Fruit fly (Drosophila melanogaster): ENCODE data around the gene CG3842.
A peak's percentile ranks its signal among the peaks of the same experiment; 100 is the strongest.

CG3842 gene

DNA sequence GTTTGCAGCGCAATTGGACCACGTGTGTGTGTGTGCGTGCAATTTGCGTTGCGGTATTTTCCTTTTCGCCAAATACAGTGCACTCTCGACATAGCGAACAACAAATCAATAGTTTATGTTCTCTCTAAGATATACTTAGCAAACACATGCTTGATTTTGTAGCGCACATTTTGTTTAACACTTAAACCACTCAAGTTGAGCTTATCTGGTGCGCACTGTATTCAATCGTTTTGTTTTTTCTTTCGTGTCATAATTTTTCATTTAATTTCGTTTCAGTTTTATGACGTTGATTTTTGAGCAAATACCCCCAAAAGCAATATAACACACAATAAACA, 28.8 kb downstream of the CG3842 start (continued):
- TF ChIP-seq CG4404 (GFP tag; IDR thresholded peaks at IDR 0.05): peak; percentile 72
- TF ChIP-seq CG11723 (GFP tag; optimal IDR thresholded peaks at IDR 0.05): peak; percentile 59
- TF ChIP-seq Usf (GFP tag; optimal IDR thresholded peaks at IDR 0.05): peak; percentile 62
- TF ChIP-seq Hey (tag; optimal IDR thresholded peaks at IDR 0.05): peak; percentile 70
- peak; percentile 49 for TF ChIP-seq CG4282 (GFP tag; optimal IDR thresholded peaks at IDR 0.05)

DNA sequence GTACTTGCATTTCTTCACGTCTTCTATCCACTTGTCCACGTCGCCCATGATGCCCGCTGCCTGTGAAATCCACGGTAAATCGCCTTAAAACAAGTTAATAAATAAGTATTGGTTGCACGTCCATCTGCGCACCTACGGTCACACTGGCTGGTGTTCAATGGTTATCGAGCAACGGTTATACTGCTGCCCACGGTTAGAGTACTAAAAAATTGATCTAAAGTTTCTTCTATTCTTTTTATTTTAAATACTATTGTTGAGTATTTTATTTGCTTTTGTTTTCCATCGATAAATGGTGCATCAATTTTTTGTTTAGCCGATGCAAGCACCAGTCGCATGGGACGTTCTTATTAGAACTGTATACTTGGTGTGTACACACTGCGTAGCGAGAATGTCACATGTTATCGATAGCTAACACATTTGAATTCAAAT, 35.2 kb downstream of the CG3842 start, which contains the start of gene PpV:
Gene PpV (minus strand): TSS at position 147 of the 429 bp plus-strand sequence.
- TF ChIP-seq nerfin-2 (GFP tag; IDR thresholded peaks at IDR 0.05; ENCODE audit: partially characterized antibody) (no peak), Adf1 (GFP tag; IDR thresholded peaks at IDR 0.05) (no peak), peb (GFP tag; IDR thresholded peaks at IDR 0.05) (no peak), gsb-n (tag; optimal IDR thresholded peaks at IDR 0.05) (no peak), CG9727 (GFP tag; optimal IDR thresholded peaks at IDR 0.05) (no peak), Atf-2 (GFP tag; optimal IDR thresholded peaks at IDR 0.05) (no peak), CG11504 (tag; optimal IDR thresholded peaks at IDR 0.05) (peak; percentile 32), danr (GFP tag; IDR thresholded peaks at IDR 0.05) (no peak), CG18011 (GFP tag; optimal IDR thresholded peaks at IDR 0.05) (no peak), slp2 (GFP tag; optimal IDR thresholded peaks at IDR 0.05) (no peak), CG32532 (GFP tag; IDR thresholded peaks at IDR 0.05) (no peak), gce (GFP tag; IDR thresholded peaks at IDR 0.05) (no peak), CG3281 (GFP tag; optimal IDR thresholded peaks at IDR 0.05) (no peak), CG4854 (GFP tag; optimal IDR thresholded peaks at IDR 0.05) (no peak), fru (optimal IDR thresholded peaks at IDR 0.05) (no peak), CG10565 (GFP tag; optimal IDR thresholded peaks at IDR 0.05) (no peak), CG7786 (GFP tag; optimal IDR thresholded peaks at IDR 0.05) (no peak), Bteb2 (GFP tag; optimal IDR thresholded peaks at IDR 0.05) (no peak), CG18764 (GFP tag; optimal IDR thresholded peaks at IDR 0.05) (no peak), onecut (GFP tag; IDR thresholded peaks at IDR 0.05) (no peak), Lhr (GFP tag; optimal IDR thresholded peaks at IDR 0.05) (peak; percentile 88), ab (GFP tag; optimal IDR thresholded peaks at IDR 0.05) (no peak), bcd (GFP tag; optimal IDR thresholded peaks at IDR 0.05) (no peak), CG9876 (GFP tag; optimal IDR thresholded peaks at IDR 0.05) (no peak), CG8944 (GFP tag; optimal IDR thresholded peaks at IDR 0.05) (no peak), prd (optimal IDR thresholded peaks at IDR 0.05) (no peak), prd (GFP tag; IDR thresholded peaks at IDR 0.05) (no peak), cg (GFP tag; optimal IDR thresholded peaks at IDR 0.05) (no peak), kay (GFP tag; optimal IDR thresholded peaks at IDR 0.05) (no peak), CG6765 (GFP tag; optimal IDR thresholded peaks at IDR 0.05) (no peak), NFAT (GFP tag; IDR thresholded peaks at IDR 0.05) (no peak), fd96Cb (tag; optimal IDR thresholded peaks at IDR 0.05) (no peak), CG1647 (GFP tag; optimal IDR thresholded peaks at IDR 0.05) (no peak), eve (GFP tag; optimal IDR thresholded peaks at IDR 0.05) (no peak), dmrt99B (tag; optimal IDR thresholded peaks at IDR 0.05) (no peak), CG5953 (GFP tag; IDR thresholded peaks at IDR 0.05) (no peak), repo (GFP tag; optimal IDR thresholded peaks at IDR 0.05) (no peak), CG2120 (GFP tag; optimal IDR thresholded peaks at IDR 0.05) (no peak), abd-A (tag; optimal IDR thresholded peaks at IDR 0.05) (peak; percentile 85), Ssrp (tag; optimal IDR thresholded peaks at IDR 0.05) (no peak), CG15479 (GFP tag; optimal IDR thresholded peaks at IDR 0.05) (no peak), hth (optimal IDR thresholded peaks at IDR 0.05) (no peak), org-1 (GFP tag; optimal IDR thresholded peaks at IDR 0.05) (no peak), nmo (GFP tag; optimal IDR thresholded peaks at IDR 0.05) (peak; percentile 47), CG10274 (GFP tag; optimal IDR thresholded peaks at IDR 0.05) (no peak), MTF-1 (GFP tag; optimal IDR thresholded peaks at IDR 0.05; ENCODE audit: borderline replicate concordance) (no peak), CG12155 (GFP tag; optimal IDR thresholded peaks at IDR 0.05) (no peak)

Measured in whole organism, embryonic.